Worm (Caenorhabditis elegans) whole organism, late embryonic: ENCODE measurements around the gene T13H10.2.
A peak's percentile ranks its signal among the peaks of the same experiment; 100 is the strongest.

Source experiments
- C38D4.7 ChIP-seq: fragments of 200-800 bp; sonication (Bioruptor generic); optimal IDR thresholded peaks from 2 replicates; lab custom pipeline; 2018; ENCODE audit warnings: mild to moderate bottlenecking, missing genetic modification characterization, moderate library complexity, missing compliant biosample characterization
- F13H6.1 ChIP-seq: sonication (generic microtip); optimal IDR thresholded peaks from 2 replicates; lab custom pipeline; 2016; ENCODE audit warnings: missing genetic modification characterization, missing compliant biosample characterization
- K09A11.1 ChIP-seq: sonication (generic microtip); optimal IDR thresholded peaks from 2 replicates; lab custom pipeline; 2017; ENCODE audit warnings: antibody characterized with exemption, mild to moderate bottlenecking, missing genetic modification characterization, missing compliant biosample characterization; ENCODE audit not compliant: insufficient read depth
- Y22D7AL.16 ChIP-seq: sonication (generic microtip); optimal IDR thresholded peaks from 2 replicates; lab custom pipeline; 2016; ENCODE audit warnings: missing genetic modification characterization, missing compliant biosample characterization
- ceh-14 ChIP-seq: sonication (generic microtip); optimal IDR thresholded peaks from 2 replicates; lab custom pipeline; 2016; ENCODE audit warnings: missing genotype, missing genetic modification characterization, missing compliant biosample characterization
- ceh-18 ChIP-seq: sonication (generic microtip); optimal IDR thresholded peaks from 2 replicates; lab custom pipeline; 2016; ENCODE audit warnings: missing genetic modification characterization, missing compliant biosample characterization
- ceh-24 ChIP-seq: sonication (generic microtip); optimal IDR thresholded peaks from 2 replicates; lab custom pipeline; 2016; ENCODE audit warnings: mild to moderate bottlenecking, missing genetic modification characterization, missing compliant biosample characterization
- ceh-30 ChIP-seq: fragments of 150-350 bp; optimal IDR thresholded peaks from 2 replicates; lab custom pipeline; 2014; ENCODE audit warnings: missing biosample characterization, missing genetic modification characterization
- ceh-31 ChIP-seq: sonication (generic microtip); optimal IDR thresholded peaks from 2 replicates; lab custom pipeline; 2016; ENCODE audit warnings: missing genetic modification characterization, missing compliant biosample characterization
- ceh-48 ChIP-seq: sonication (generic microtip); optimal IDR thresholded peaks from 2 replicates; lab custom pipeline; 2016; ENCODE audit warnings: missing genetic modification characterization, inconsistent platforms, missing compliant biosample characterization
- ceh-6 ChIP-seq: fragments of 200-800 bp; sonication (Bioruptor generic); optimal IDR thresholded peaks from 2 replicates; lab custom pipeline; 2018; ENCODE audit warnings: mild to moderate bottlenecking, missing genetic modification characterization, missing compliant biosample characterization
- dve-1 ChIP-seq: sonication (generic microtip); optimal IDR thresholded peaks from 2 replicates; lab custom pipeline; 2017; ENCODE audit warnings: antibody characterized with exemption, mild to moderate bottlenecking, missing genetic modification characterization, missing compliant biosample characterization
- elt-2 ChIP-seq: sonication (generic microtip); optimal IDR thresholded peaks from 2 replicates; lab custom pipeline; 2016; ENCODE audit warnings: missing genetic modification reagents, missing genetic modification characterization, missing compliant biosample characterization
- elt-4 ChIP-seq: sonication (generic microtip); optimal IDR thresholded peaks from 2 replicates; lab custom pipeline; 2016; ENCODE audit warnings: missing genetic modification characterization, missing compliant biosample characterization
- eyg-1 ChIP-seq: sonication (generic microtip); optimal IDR thresholded peaks from 2 replicates; lab custom pipeline; 2016; ENCODE audit warnings: missing genotype, missing genetic modification characterization, missing compliant biosample characterization
- fax-1 ChIP-seq: sonication (generic microtip); optimal IDR thresholded peaks from 2 replicates; lab custom pipeline; 2016; ENCODE audit warnings: missing genotype, missing genetic modification characterization, missing compliant biosample characterization
- hlh-30 ChIP-seq: sonication (generic microtip); optimal IDR thresholded peaks from 2 replicates; lab custom pipeline; 2017; ENCODE audit warnings: antibody characterized with exemption, missing genetic modification characterization, missing compliant biosample characterization; ENCODE audit not compliant: insufficient read depth
- hlh-8 ChIP-seq: sonication (generic microtip); optimal IDR thresholded peaks from 2 replicates; lab custom pipeline; 2016; ENCODE audit warnings: missing genotype, missing genetic modification characterization, missing compliant biosample characterization
- lim-6 ChIP-seq: sonication (generic microtip); optimal IDR thresholded peaks from 2 replicates; lab custom pipeline; 2016; ENCODE audit warnings: missing genetic modification characterization, missing compliant biosample characterization
- nfya-1 ChIP-seq: sonication (generic microtip); optimal IDR thresholded peaks from 2 replicates; lab custom pipeline; 2017; ENCODE audit warnings: missing genetic modification characterization, mild to moderate bottlenecking, missing compliant biosample characterization, antibody characterized with exemption, moderate library complexity
- pag-3 ChIP-seq: sonication (generic microtip); optimal IDR thresholded peaks from 2 replicates; lab custom pipeline; 2016; ENCODE audit warnings: missing compliant biosample characterization, missing genetic modification characterization, borderline replicate concordance
- pax-1 ChIP-seq: fragments of 150-350 bp; optimal IDR thresholded peaks from 2 replicates; lab custom pipeline; 2014; ENCODE audit warnings: missing biosample characterization, missing genetic modification characterization
- pha-4 ChIP-seq: fragments of 150-350 bp; optimal IDR thresholded peaks from 2 replicates; lab custom pipeline; 2018; ENCODE audit warnings: missing biosample characterization, missing genetic modification reagents, missing genetic modification characterization
- pros-1 ChIP-seq: fragments of 150-350 bp; optimal IDR thresholded peaks from 2 replicates; lab custom pipeline; 2014; ENCODE audit warnings: missing biosample characterization, missing genetic modification reagents, missing genetic modification characterization
- ref-2 ChIP-seq: sonication (generic microtip); optimal IDR thresholded peaks from 2 replicates; lab custom pipeline; 2016; ENCODE audit warnings: missing genetic modification characterization, missing compliant biosample characterization
- rnt-1 ChIP-seq: sonication (generic microtip); optimal IDR thresholded peaks from 2 replicates; lab custom pipeline; 2016; ENCODE audit warnings: missing genetic modification characterization, missing compliant biosample characterization
- sdc-2 ChIP-seq: sonication (generic microtip); optimal IDR thresholded peaks from 2 replicates; lab custom pipeline; 2016; ENCODE audit warnings: missing genotype, missing genetic modification characterization, missing compliant biosample characterization
- syd-9 ChIP-seq: sonication (generic microtip); optimal IDR thresholded peaks from 2 replicates; lab custom pipeline; 2016; ENCODE audit warnings: mild to moderate bottlenecking, missing genetic modification characterization, moderate library complexity, missing compliant biosample characterization
- unc-3 ChIP-seq, 2 experiments: fragments of 200-800 bp in 1 of 2; sonication (Bioruptor generic) in 1 of 2; sonication (generic microtip) in 1 of 2; conservative IDR thresholded peaks in 1 of 2; optimal IDR thresholded peaks in 1 of 2; 2 replicates each; pipeline versions ENCODE4 v1.3.6 to Lab custom; 2016 to 2022; ENCODE audit warnings: missing compliant biosample characterization in 2 of 2, missing genetic modification characterization in 2 of 2, missing genetic modification reagents in 1 of 2
- unc-42 ChIP-seq: sonication (generic microtip); optimal IDR thresholded peaks from 2 replicates; lab custom pipeline; 2016; ENCODE audit warnings: missing genotype, missing genetic modification characterization, missing compliant biosample characterization
- unc-55 ChIP-seq: sonication (generic microtip); optimal IDR thresholded peaks from 2 replicates; lab custom pipeline; 2017; ENCODE audit warnings: missing biosample characterization, missing genetic modification reagents, missing genetic modification characterization
- unc-86 ChIP-seq: sonication (generic microtip); optimal IDR thresholded peaks from 2 replicates; lab custom pipeline; 2016; ENCODE audit warnings: missing genetic modification characterization, missing compliant biosample characterization
- ztf-16 ChIP-seq: sonication (generic microtip); optimal IDR thresholded peaks from 2 replicates; lab custom pipeline; 2017; ENCODE audit warnings: missing genetic modification characterization, missing compliant biosample characterization

The T13H10.2 gene

DNA sequence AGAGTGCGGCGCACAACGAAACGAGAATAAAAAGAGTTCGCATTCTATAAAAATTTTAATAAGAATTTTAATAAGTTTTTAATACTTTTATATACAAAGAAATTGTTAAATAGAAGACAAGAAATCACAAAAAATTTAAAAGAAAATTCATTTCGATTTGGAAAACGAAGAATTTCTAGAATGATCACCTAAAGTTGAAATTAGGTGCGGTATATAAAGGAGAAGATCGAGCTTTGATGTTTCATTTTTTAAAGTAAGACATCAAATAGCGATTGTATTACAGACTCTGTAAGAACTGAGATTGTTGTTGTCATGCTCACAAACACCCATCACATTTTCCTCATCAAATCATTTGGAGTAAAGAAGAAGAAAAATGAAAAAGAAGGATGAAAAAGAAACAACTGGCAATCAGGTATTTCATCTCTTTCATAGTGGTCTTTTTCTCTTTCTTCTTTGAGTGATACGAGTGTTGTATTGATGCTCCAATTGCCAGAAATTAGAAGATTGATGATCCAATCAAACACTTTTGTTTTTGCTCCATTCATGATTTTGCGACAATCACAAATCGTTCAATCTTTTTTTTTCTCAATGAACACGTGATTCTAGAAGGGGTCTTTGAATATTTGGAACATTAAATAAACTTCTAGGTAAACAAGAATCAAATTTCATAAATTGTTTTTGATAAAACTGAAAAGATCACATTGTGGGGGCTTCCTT, 35.7 kb upstream of the T13H10.2 start, which contains the start of gene dur-1:
Gene dur-1 (minus strand): TSS at position 51 of the 717 bp plus-strand sequence.
- no peak for TF ChIP-seq ceh-14
- no peak for TF ChIP-seq pax-1 (tag; lab: Kevin White, UChicago)
- TF ChIP-seq rnt-1 (tag; lab: Kevin White, UChicago), result peak; percentile 8
- TF ChIP-seq unc-86 (tag; lab: Kevin White, UChicago), result no peak
- peak; percentile 41 for TF ChIP-seq unc-55
- TF ChIP-seq ceh-18 (tag; lab: Kevin White, UChicago), result peak; percentile 53
- no peak for TF ChIP-seq sdc-2 (tag; lab: Kevin White, UChicago)
- no peak for TF ChIP-seq ceh-30 (tag; lab: Kevin White, UChicago)
- no peak for TF ChIP-seq syd-9
- no peak for TF ChIP-seq fax-1 (tag; lab: Kevin White, UChicago)
- peak; percentile 4 for TF ChIP-seq nfya-1 (tag; lab: Kevin White, UChicago)
- no peak for TF ChIP-seq C38D4.7 (GFP tag; lab: Kevin White, UChicago)
- TF ChIP-seq ceh-6 (GFP tag; lab: Kevin White, UChicago), result no peak

DNA sequence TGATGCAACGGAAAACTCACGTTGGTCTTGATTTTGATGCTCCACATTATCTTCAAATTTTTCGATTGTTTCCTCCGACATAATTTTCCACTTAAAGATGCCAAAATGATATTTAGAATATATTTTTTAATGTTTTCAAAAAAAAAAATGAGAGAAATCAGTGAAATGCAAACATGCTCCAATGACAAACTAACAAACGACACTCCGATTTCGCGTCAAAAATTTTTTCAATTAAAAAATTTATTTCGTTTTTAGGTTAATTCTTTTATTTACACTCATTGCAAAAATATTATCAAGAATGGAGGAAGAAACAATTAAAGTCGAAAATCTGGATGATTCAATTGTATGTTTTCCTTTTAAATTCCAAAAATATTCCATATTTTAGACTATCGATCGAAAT, 32.0 kb upstream of the T13H10.2 start, which contains the start of the genes trmt-10A and F25H8.2:
Gene trmt-10A (minus strand): TSS at position 159 of the 400 bp plus-strand sequence.
Gene F25H8.2 (plus strand): TSS at position 181 of the 400 bp plus-strand sequence.
- TF ChIP-seq ref-2 (tag; lab: Kevin White, UChicago) (no peak), ceh-14 (peak; percentile 21), unc-42 (tag; lab: Kevin White, UChicago) (peak; percentile 74), Y22D7AL.16 (tag; lab: Kevin White, UChicago) (no peak), elt-2 (tag; lab: Kevin White, UChicago) (no peak)

DNA sequence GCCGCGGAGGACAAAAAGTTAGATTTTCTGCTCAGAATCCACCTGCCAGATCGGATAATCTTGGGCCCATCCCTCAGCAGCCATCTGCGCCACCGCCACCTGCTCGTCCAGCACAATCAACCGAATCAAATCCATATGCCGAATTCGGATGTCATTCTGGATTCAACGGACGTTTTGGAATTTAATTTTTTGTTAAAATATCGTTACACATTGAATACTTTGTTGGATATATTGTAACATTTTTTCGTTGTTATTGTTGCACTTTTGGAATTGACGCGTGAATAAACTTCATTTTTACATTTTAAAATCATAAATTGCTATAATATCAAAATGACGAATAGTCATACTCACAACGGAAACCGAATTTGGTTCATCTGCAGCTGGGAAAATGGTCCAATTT, 30.5 kb upstream of the T13H10.2 start, which contains the start of gene spe-29:
Gene spe-29 (plus strand): TSS at position 301 of the 400 bp plus-strand sequence.
- TF ChIP-seq syd-9, result no peak
- TF ChIP-seq ceh-31 (tag; lab: Kevin White, UChicago), result no peak
- no peak for TF ChIP-seq pha-4
- no peak for TF ChIP-seq pag-3 (tag; lab: Kevin White, UChicago)
- no peak for TF ChIP-seq unc-3 (GFP tag; conservative IDR thresholded peaks at IDR 0.05; lab: Robert Waterston, UW)
- TF ChIP-seq unc-3 (tag; optimal IDR thresholded peaks at IDR 0.05; lab: Kevin White, UChicago), result no peak
- TF ChIP-seq ceh-14, result no peak
- TF ChIP-seq ceh-18 (tag; lab: Kevin White, UChicago), result no peak
- no peak for TF ChIP-seq ceh-48 (tag; lab: Kevin White, UChicago)
- no peak for TF ChIP-seq ref-2 (tag; lab: Kevin White, UChicago)
- no peak for TF ChIP-seq unc-42 (tag; lab: Kevin White, UChicago)
- no peak for TF ChIP-seq pros-1
- TF ChIP-seq ceh-24 (tag; lab: Kevin White, UChicago), result no peak
- no peak for TF ChIP-seq hlh-30
- no peak for TF ChIP-seq K09A11.1 (tag; lab: Kevin White, UChicago)
- TF ChIP-seq ceh-6 (GFP tag; lab: Kevin White, UChicago), result no peak

DNA sequence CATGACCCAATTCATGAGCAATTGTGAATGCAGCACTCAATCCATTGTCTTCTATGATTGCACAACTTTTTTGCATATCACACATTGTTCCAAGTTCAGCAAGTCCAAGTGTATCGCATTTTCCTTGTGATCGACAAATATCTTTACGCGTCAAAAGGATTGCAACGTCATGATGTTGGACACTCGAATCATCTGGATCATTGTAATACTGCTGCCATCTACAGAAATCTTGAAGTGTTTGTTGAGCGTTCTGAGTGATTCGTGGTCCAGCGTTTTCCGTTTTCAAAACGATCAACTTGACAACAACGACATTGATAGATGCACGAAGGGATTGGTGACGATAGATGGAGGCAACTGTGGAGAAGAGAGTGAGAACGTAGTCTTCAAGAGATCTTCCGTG, 20.8 kb upstream of the T13H10.2 start:
- no peak for TF ChIP-seq elt-4 (tag; lab: Kevin White, UChicago)
- TF ChIP-seq eyg-1, result no peak
- TF ChIP-seq syd-9, result no peak
- no peak for TF ChIP-seq lim-6 (tag; lab: Kevin White, UChicago)
- TF ChIP-seq, all 69 proteins: peak for 0

DNA sequence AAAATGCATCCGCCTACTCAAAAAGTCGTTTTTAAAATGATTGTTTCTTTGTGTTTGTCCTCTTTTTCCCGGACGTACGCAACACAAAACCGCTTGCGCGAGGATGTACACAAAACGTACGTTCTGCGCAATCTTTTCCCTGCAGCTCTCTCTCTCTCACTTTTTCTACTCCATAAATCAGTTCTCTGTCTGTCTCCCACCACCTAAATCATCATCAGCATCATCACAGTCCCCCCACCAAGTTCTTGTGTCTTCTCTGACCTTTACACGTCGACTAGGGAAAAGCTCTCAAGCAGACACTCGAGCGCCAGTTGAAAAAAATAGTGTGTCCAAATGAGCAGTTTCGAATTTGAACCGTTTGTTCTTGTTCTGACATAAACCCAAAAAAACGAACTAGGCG, 19.8 kb upstream of the T13H10.2 start:
- TF ChIP-seq F13H6.1 (tag; lab: Kevin White, UChicago) (no peak), hlh-8 (no peak), ceh-6 (GFP tag; lab: Kevin White, UChicago) (no peak), dve-1 (tag; lab: Kevin White, UChicago) (no peak), ztf-16 (tag; lab: Kevin White, UChicago) (no peak)
- TF ChIP-seq, all 69 proteins: peak for 0
